Worm (Caenorhabditis elegans): ENCODE data around the gene mec-9.

- TF ChIP-seq nhr-48 (tag; optimal IDR thresholded peaks at IDR 0.05) (no peak), ama-1 (optimal IDR thresholded peaks at IDR 0.05) (no peak), R02D3.7 (tag; optimal IDR thresholded peaks at IDR 0.05) (no peak), ces-1 (GFP tag; optimal IDR thresholded peaks at IDR 0.05) (no peak), nhr-102 (tag; optimal IDR thresholded peaks at IDR 0.05) (no peak)
Measured at ce11 chrV:9950861-9951260, 35.9 kb upstream of the mec-9 start, which contains the start of gene ttr-46.

Measured in whole organism, L4 larva.